Fruit fly (Drosophila melanogaster) whole organism, prepupa: ENCODE measurements around the gene CG14282.

Source experiments
- CG15336 ChIP-seq: fragments of 200-800 bp; sonication (Bioruptor generic); IDR thresholded peaks from 2 replicates; pipeline ENCODE4 v1.3.6; 2022; ENCODE audit warnings: missing biosample characterization, missing genetic modification characterization
- CG31627 ChIP-seq: fragments of 200-800 bp; sonication (Bioruptor generic); optimal IDR thresholded peaks from 3 replicates; lab custom pipeline; 2016; ENCODE audit warnings: missing biosample characterization, missing genetic modification characterization
- CG6276 ChIP-seq: fragments of 200-800 bp; sonication (Bioruptor generic); optimal IDR thresholded peaks from 2 replicates; lab custom pipeline; 2017; ENCODE audit warnings: missing biosample characterization, mild to moderate bottlenecking, missing genetic modification characterization
- CG6808 ChIP-seq: fragments of 200-800 bp; sonication (Bioruptor generic); optimal IDR thresholded peaks from 3 replicates; lab custom pipeline; 2017; ENCODE audit warnings: missing biosample characterization, missing genetic modification characterization, mild to moderate bottlenecking, moderate library complexity, missing genetic modification reagents
- CG8119 ChIP-seq: fragments of 200-800 bp; sonication (Bioruptor generic); IDR thresholded peaks from 3 replicates; pipeline ENCODE4 v1.3.6; 2022; ENCODE audit warnings: missing biosample characterization, missing genetic modification characterization
- Ets96B ChIP-seq: fragments of 200-800 bp; optimal IDR thresholded peaks from 2 replicates; lab custom pipeline; 2019; ENCODE audit warnings: missing biosample characterization, mild to moderate bottlenecking, missing genetic modification characterization, moderate library complexity
- achi ChIP-seq: fragments of 200-800 bp; sonication (Bioruptor generic); optimal IDR thresholded peaks from 3 replicates; lab custom pipeline; 2016; ENCODE audit warnings: missing biosample characterization, missing genetic modification characterization
- spab ChIP-seq: fragments of 200-800 bp; sonication (Bioruptor generic); optimal IDR thresholded peaks from 2 replicates; lab custom pipeline; 2017; ENCODE audit warnings: missing biosample characterization, mild to moderate bottlenecking, missing genetic modification characterization, missing genetic modification reagents
- vri ChIP-seq: fragments of 200-800 bp; sonication (Bioruptor generic); optimal IDR thresholded peaks from 3 replicates; lab custom pipeline; 2016; ENCODE audit warnings: missing biosample characterization, mild to moderate bottlenecking, missing genetic modification characterization

DNA sequence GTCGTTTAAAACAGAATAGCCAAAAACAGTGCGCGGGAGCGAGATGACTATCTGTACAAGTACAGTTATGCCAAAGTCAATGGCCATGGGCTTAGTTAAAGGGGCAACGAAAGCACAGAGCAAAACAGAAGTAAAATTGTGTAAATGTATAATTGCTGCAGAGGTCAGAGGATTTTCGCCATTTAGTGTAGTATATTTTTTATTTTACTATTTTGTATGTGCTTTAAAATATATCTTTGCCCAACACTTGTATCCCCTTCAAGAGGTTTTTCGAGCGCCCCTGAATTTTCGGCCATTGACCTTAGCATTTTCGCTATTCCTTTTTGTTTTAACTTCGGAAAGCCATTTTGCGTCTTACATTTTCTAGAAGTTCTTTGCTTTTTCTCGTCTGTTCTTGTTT lies 18.8 kb upstream of the CG14282 start:
- TF ChIP-seq CG31627 (no peak), spab (GFP tag; lab: Kevin White, UChicago) (no peak), vri (GFP tag; lab: Kevin White, UChicago) (no peak), achi (GFP tag; lab: Kevin White, UChicago) (no peak), CG15336 (GFP tag; lab: Robert Waterston, UW) (no peak), Ets96B (tag; lab: Kevin White, UChicago) (no peak), CG8119 (GFP tag; lab: Robert Waterston, UW) (no peak), CG6808 (GFP tag; lab: Kevin White, UChicago) (no peak), CG6276 (GFP tag; lab: Kevin White, UChicago) (no peak)
